Worm (Caenorhabditis elegans): ENCODE data around the gene arrd-19.

DNA sequence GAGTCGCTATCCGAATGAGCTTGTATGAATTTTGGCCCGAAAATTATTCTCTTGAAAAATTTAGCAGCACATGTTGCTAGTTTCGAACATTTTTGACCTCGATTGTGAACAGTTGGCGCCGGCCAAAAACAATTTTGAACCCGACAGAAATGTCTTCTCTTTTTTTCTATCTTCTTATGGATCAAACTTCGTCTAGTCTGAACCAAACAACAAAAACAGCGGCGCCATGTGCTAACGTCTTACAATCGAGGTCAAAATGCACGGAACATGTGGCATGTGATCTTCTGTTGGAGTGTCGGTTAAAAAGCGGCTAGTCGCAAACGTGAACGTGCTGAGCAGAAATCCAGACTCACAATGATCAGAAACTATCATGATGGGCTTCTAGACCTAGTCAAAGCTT is 39.1 kb downstream of the arrd-19 start:
- TF ChIP-seq lin-11 (tag; optimal IDR thresholded peaks at IDR 0.05), result no peak
- no peak for TF ChIP-seq pha-4 (tag; optimal IDR thresholded peaks at IDR 0.05)
- no peak for TF ChIP-seq T23F11.4 (GFP tag; optimal IDR thresholded peaks at IDR 0.05)
- no peak for TF ChIP-seq ref-2 (tag; optimal IDR thresholded peaks at IDR 0.05)
- no peak for TF ChIP-seq pha-2 (tag; optimal IDR thresholded peaks at IDR 0.05)
- TF ChIP-seq pros-1 (tag; optimal IDR thresholded peaks at IDR 0.05), result no peak
- no peak for TF ChIP-seq mec-3 (tag; optimal IDR thresholded peaks at IDR 0.05; ENCODE audit: borderline replicate concordance)

Measured in whole organism, late embryonic.